Fruit fly (Drosophila melanogaster): ENCODE results near the gene CG32104.

Gene CG32104

dm6 chr3L:12434432-12434831, 35.3 kb upstream of the CG32104 start:
- TF ChIP-seq OdsH (GFP tag; optimal IDR thresholded peaks at IDR 0.05) (no peak), Jra (GFP tag; optimal IDR thresholded peaks at IDR 0.05) (no peak), usp (GFP tag; optimal IDR thresholded peaks at IDR 0.05) (no peak), Mio (GFP tag; optimal IDR thresholded peaks at IDR 0.05) (no peak), Dif (GFP tag; optimal IDR thresholded peaks at IDR 0.05; ENCODE audit: partially characterized antibody) (peak; percentile 38), sv (GFP tag; optimal IDR thresholded peaks at IDR 0.05) (no peak), HLH106 (tag; optimal IDR thresholded peaks at IDR 0.05) (no peak), Rel (GFP tag; optimal IDR thresholded peaks at IDR 0.05) (no peak), Rel (tag; optimal IDR thresholded peaks at IDR 0.05) (no peak), Vsx2 (GFP tag; optimal IDR thresholded peaks at IDR 0.05; ENCODE audit: partially characterized antibody) (peak; percentile 75), fru (GFP tag; optimal IDR thresholded peaks at IDR 0.05) (no peak), Hr83 (GFP tag; optimal IDR thresholded peaks at IDR 0.05; ENCODE audit: poor library complexity, severe bottlenecking) (peak; percentile 37), dl (GFP tag; optimal IDR thresholded peaks at IDR 0.05; ENCODE audit: insufficient read depth in 1 of 2, partially characterized antibody in 2 of 2) (peak in 1 of 2 experiments; percentile 34), pan (optimal IDR thresholded peaks at IDR 0.05) (no peak)

- TF ChIP-seq dl (GFP tag; optimal IDR thresholded peaks at IDR 0.05; ENCODE audit: insufficient read depth in 1 of 2, partially characterized antibody in 2 of 2) (no peak), Vsx2 (GFP tag; optimal IDR thresholded peaks at IDR 0.05; ENCODE audit: partially characterized antibody) (peak; percentile 46), sv (GFP tag; optimal IDR thresholded peaks at IDR 0.05) (no peak), fru (GFP tag; optimal IDR thresholded peaks at IDR 0.05) (no peak), dmrt93B (GFP tag; optimal IDR thresholded peaks at IDR 0.05) (no peak), lola (GFP tag; optimal IDR thresholded peaks at IDR 0.05) (no peak)
Measured at dm6 chr3L:12433710-12434109, 34.6 kb upstream of the CG32104 start.

- TF ChIP-seq CG9705 (GFP tag; optimal IDR thresholded peaks at IDR 0.05) (no peak), Dfd (GFP tag; optimal IDR thresholded peaks at IDR 0.05) (peak; percentile 93)
Measured at dm6 chr3L:12432392-12433012, 33.4 kb upstream of the CG32104 start, which contains the start of gene toe. Gene toe, minus strand, starts transcription at chr3L:12432668.

dm6 chr3L:12420437-12420836, 21.3 kb upstream of the CG32104 start:
- no peak for TF ChIP-seq Dif (GFP tag; optimal IDR thresholded peaks at IDR 0.05; ENCODE audit: partially characterized antibody)
- peak; percentile 29 for TF ChIP-seq Sp1 (GFP tag; optimal IDR thresholded peaks at IDR 0.05)
- TF ChIP-seq dmrt93B (GFP tag; optimal IDR thresholded peaks at IDR 0.05), result peak; percentile 32
- no peak for TF ChIP-seq tai (GFP tag; optimal IDR thresholded peaks at IDR 0.05)
- TF ChIP-seq foxo (GFP tag; optimal IDR thresholded peaks at IDR 0.05), result peak in 1 of 2 experiments; percentile 60
- TF ChIP-seq h (GFP tag; optimal IDR thresholded peaks at IDR 0.05), result peak; percentile 32
- TF ChIP-seq Mio (GFP tag; optimal IDR thresholded peaks at IDR 0.05), result no peak
- TF ChIP-seq Hr83 (GFP tag; optimal IDR thresholded peaks at IDR 0.05; ENCODE audit: poor library complexity, severe bottlenecking), result no peak
- TF ChIP-seq CG9705 (GFP tag; optimal IDR thresholded peaks at IDR 0.05), result peak; percentile 29
- peak; percentile 61 for TF ChIP-seq fru (GFP tag; optimal IDR thresholded peaks at IDR 0.05)
- no peak for TF ChIP-seq jim (GFP tag; optimal IDR thresholded peaks at IDR 0.05)
- TF ChIP-seq brk (GFP tag; optimal IDR thresholded peaks at IDR 0.05), result no peak
- peak; percentile 49 for TF ChIP-seq woc (GFP tag; optimal IDR thresholded peaks at IDR 0.05)
- TF ChIP-seq Myc (optimal IDR thresholded peaks at IDR 0.05), result no peak
- peak; percentile 18 for TF ChIP-seq ey (GFP tag; optimal IDR thresholded peaks at IDR 0.05)
- no peak for TF ChIP-seq dl (GFP tag; optimal IDR thresholded peaks at IDR 0.05; ENCODE audit: insufficient read depth in 1 of 2, partially characterized antibody in 2 of 2)
- TF ChIP-seq HLH106 (tag; optimal IDR thresholded peaks at IDR 0.05), result peak; percentile 39
- no peak for TF ChIP-seq CrebA (GFP tag; optimal IDR thresholded peaks at IDR 0.05; ENCODE audit: borderline replicate concordance)
- peak; percentile 1 for TF ChIP-seq rgr (GFP tag; optimal IDR thresholded peaks at IDR 0.05)
- TF ChIP-seq Dfd (GFP tag; optimal IDR thresholded peaks at IDR 0.05), result no peak
- peak; percentile 37 for TF ChIP-seq br (GFP tag; optimal IDR thresholded peaks at IDR 0.05)

- TF ChIP-seq GATAd (GFP tag; optimal IDR thresholded peaks at IDR 0.05) (no peak), dl (GFP tag; optimal IDR thresholded peaks at IDR 0.05; ENCODE audit: insufficient read depth in 1 of 2, partially characterized antibody in 2 of 2) (no peak), Sp1 (GFP tag; optimal IDR thresholded peaks at IDR 0.05) (no peak), Dif (GFP tag; optimal IDR thresholded peaks at IDR 0.05; ENCODE audit: partially characterized antibody) (no peak), h (GFP tag; optimal IDR thresholded peaks at IDR 0.05) (peak; percentile 32), Hnf4 (GFP tag; optimal IDR thresholded peaks at IDR 0.05) (no peak), Hr78 (GFP tag; optimal IDR thresholded peaks at IDR 0.05) (no peak), psq (GFP tag; optimal IDR thresholded peaks at IDR 0.05) (no peak), Dfd (GFP tag; optimal IDR thresholded peaks at IDR 0.05) (no peak), ey (GFP tag; optimal IDR thresholded peaks at IDR 0.05) (no peak), Mio (GFP tag; optimal IDR thresholded peaks at IDR 0.05) (no peak), Jra (GFP tag; optimal IDR thresholded peaks at IDR 0.05) (peak; percentile 22), foxo (GFP tag; optimal IDR thresholded peaks at IDR 0.05) (peak in 1 of 2 experiments; percentile 34), woc (GFP tag; optimal IDR thresholded peaks at IDR 0.05) (no peak), sage (GFP tag; optimal IDR thresholded peaks at IDR 0.05) (no peak), HLH106 (tag; optimal IDR thresholded peaks at IDR 0.05) (no peak), Hr83 (GFP tag; optimal IDR thresholded peaks at IDR 0.05; ENCODE audit: poor library complexity, severe bottlenecking) (peak; percentile 77), br (GFP tag; optimal IDR thresholded peaks at IDR 0.05) (no peak), CG32264 (GFP tag; optimal IDR thresholded peaks at IDR 0.05) (no peak)
Measured at dm6 chr3L:12417341-12417740, 18.2 kb upstream of the CG32104 start, which contains the start of gene ArfGAP1. Gene ArfGAP1, minus strand, starts transcription at chr3L:12417580.

Measured in whole organism, wandering third instar larva.